Worm (Caenorhabditis elegans) whole organism, L4 larva: ENCODE results near the gene Y111B2A.2.

Source experiments
- daf-12 ChIP-seq: fragments of 150-350 bp; optimal IDR thresholded peaks from 2 replicates; lab custom pipeline; 2014; ENCODE audit warnings: missing biosample characterization, missing genetic modification reagents, missing genetic modification characterization
- nhr-76 ChIP-seq: fragments of 150-350 bp; optimal IDR thresholded peaks from 2 replicates; lab custom pipeline; 2014; ENCODE audit warnings: missing biosample characterization, missing genetic modification characterization
- spr-1 ChIP-seq: sonication (generic microtip); optimal IDR thresholded peaks from 2 replicates; lab custom pipeline; 2016; ENCODE audit warnings: mild to moderate bottlenecking, missing genetic modification characterization, missing compliant biosample characterization

DNA sequence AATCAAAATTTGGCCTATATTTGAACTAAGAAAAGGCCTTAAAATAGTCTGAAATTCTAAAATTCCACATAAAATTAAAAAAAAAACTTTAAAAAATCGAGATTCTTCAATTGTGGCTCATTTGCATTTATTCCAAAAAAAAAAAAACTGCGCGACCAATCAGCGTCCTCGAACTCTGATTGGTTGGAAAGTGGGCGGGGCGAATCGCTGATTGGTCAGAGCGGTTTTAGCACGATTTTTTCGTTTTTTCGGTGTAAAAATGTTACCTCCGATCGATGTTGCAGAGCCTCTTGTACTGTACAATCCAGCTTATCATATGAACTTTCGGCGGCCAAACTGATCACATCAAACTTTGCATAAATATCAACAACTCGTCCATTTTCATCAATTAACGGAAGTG lies 44.5 kb downstream of the Y111B2A.2 start:
- TF ChIP-seq spr-1 (tag; lab: Kevin White, UChicago) (no peak), nhr-76 (tag; lab: Kevin White, UChicago) (no peak), daf-12 (tag; lab: Kevin White, UChicago) (no peak)
